Fruit fly (Drosophila melanogaster) whole organism, prepupa: ENCODE measurements around the gene dy.

Experiments
- CG10631 ChIP-seq: fragments of 200-800 bp; sonication (Bioruptor generic); optimal IDR thresholded peaks from 2 replicates; lab custom pipeline; 2016; ENCODE audit warnings: missing biosample characterization, missing genetic modification characterization
- CG1621 ChIP-seq: fragments of 200-800 bp; sonication (Bioruptor generic); optimal IDR thresholded peaks from 3 replicates; lab custom pipeline; 2018; ENCODE audit warnings: missing biosample characterization, mild to moderate bottlenecking, missing genetic modification characterization
- CG16779 ChIP-seq: fragments of 200-800 bp; sonication (Bioruptor generic); optimal IDR thresholded peaks from 3 replicates; lab custom pipeline; 2017; ENCODE audit warnings: missing biosample characterization, mild to moderate bottlenecking, missing genetic modification characterization
- CG8119 ChIP-seq: fragments of 200-800 bp; sonication (Bioruptor generic); IDR thresholded peaks from 3 replicates; pipeline ENCODE4 v1.3.6; 2022; ENCODE audit warnings: missing biosample characterization, missing genetic modification characterization
- Met ChIP-seq: fragments of 200-800 bp; sonication (Bioruptor generic); optimal IDR thresholded peaks from 3 replicates; lab custom pipeline; 2016; ENCODE audit warnings: missing biosample characterization, missing genetic modification characterization
- Smox ChIP-seq: fragments of 200-800 bp; sonication (Bioruptor generic); optimal IDR thresholded peaks from 3 replicates; lab custom pipeline; 2016; ENCODE audit warnings: missing biosample characterization, missing genetic modification characterization
- Sox14 ChIP-seq: fragments of 200-800 bp; sonication (Bioruptor generic); optimal IDR thresholded peaks from 3 replicates; lab custom pipeline; 2016; ENCODE audit warnings: missing biosample characterization, missing genetic modification characterization
- fkh ChIP-seq: fragments of 200-800 bp; sonication (Bioruptor generic); optimal IDR thresholded peaks from 3 replicates; lab custom pipeline; 2017; ENCODE audit warnings: missing biosample characterization, mild to moderate bottlenecking, missing genetic modification characterization, moderate library complexity

- TF ChIP-seq Smox (GFP tag; lab: Kevin White, UChicago) (no peak), fkh (no peak), CG10631 (GFP tag; lab: Kevin White, UChicago) (no peak), CG1621 (tag; lab: Kevin White, UChicago) (no peak), CG16779 (tag; lab: Kevin White, UChicago) (no peak), CG8119 (GFP tag; lab: Robert Waterston, UW) (no peak), Sox14 (GFP tag; lab: Kevin White, UChicago) (no peak), Met (GFP tag; lab: Kevin White, UChicago) (no peak)
These were observed at the start of gene dy for dm6 chrX:11778734-11779220.
